Worm (Caenorhabditis elegans): Measurements from ENCODE around the gene ant-1.1.

Gene ant-1.1

DNA sequence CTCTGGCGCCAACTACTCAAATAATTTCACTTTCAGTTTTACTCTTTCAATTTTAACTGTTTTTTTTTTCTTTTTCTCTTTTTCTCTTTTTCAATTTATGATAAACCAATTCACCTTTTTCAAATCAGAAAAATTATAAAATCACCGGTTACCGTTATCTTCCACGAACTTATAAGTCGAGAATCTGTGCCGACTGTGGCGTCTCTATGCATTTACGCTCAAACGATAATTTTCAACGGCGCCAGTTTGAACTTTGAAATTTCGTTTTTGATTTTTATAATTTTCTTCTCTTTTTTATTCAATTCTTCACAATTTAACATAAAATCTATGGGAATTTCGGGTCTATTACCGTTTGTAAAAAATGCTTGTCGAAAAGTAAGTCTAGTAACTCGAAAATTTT is 39.5 kb upstream of the ant-1.1 start, which contains the start of gene exo-1 (continued):
- TF ChIP-seq nhr-85 (tag) (peak; percentile 71), rnt-1 (tag; optimal IDR thresholded peaks at IDR 0.05) (peak; percentile 50), dpl-1 (GFP tag; optimal IDR thresholded peaks at IDR 0.05) (peak; percentile 86 to 91 (median 90)), ztf-4 (tag; optimal IDR thresholded peaks at IDR 0.05) (no peak), unc-30 (tag; optimal IDR thresholded peaks at IDR 0.05) (no peak), hlh-4 (tag; optimal IDR thresholded peaks at IDR 0.05) (no peak), mab-9 (GFP tag; IDR thresholded peaks at IDR 0.05) (no peak), jun-1 (tag; optimal IDR thresholded peaks at IDR 0.05) (no peak), ama-1 (optimal IDR thresholded peaks at IDR 0.05) (no peak), dsc-1 (tag; optimal IDR thresholded peaks at IDR 0.05) (no peak), isw-1 (GFP tag; IDR thresholded peaks at IDR 0.05) (no peak), lin-39 (tag; optimal IDR thresholded peaks at IDR 0.05) (no peak), C04F5.9 (tag; optimal IDR thresholded peaks at IDR 0.05) (no peak), sup-37 (GFP tag; optimal IDR thresholded peaks at IDR 0.05) (no peak), blmp-1 (tag; optimal IDR thresholded peaks at IDR 0.05) (peak; percentile 82), nhr-28 (tag; optimal IDR thresholded peaks at IDR 0.05) (no peak), ceh-63 (GFP tag; optimal IDR thresholded peaks at IDR 0.05) (no peak), tlp-1 (tag; optimal IDR thresholded peaks at IDR 0.05) (no peak), ceh-90 (tag; optimal IDR thresholded peaks at IDR 0.05) (no peak), pag-3 (tag; optimal IDR thresholded peaks at IDR 0.05; ENCODE audit: borderline replicate concordance, insufficient read depth) (no peak), nhr-12 (tag; optimal IDR thresholded peaks at IDR 0.05) (no peak), grh-1 (GFP tag; IDR thresholded peaks at IDR 0.05) (no peak), ztf-11 (tag; optimal IDR thresholded peaks at IDR 0.05) (peak in 1 of 2 experiments; percentile 35), nhr-76 (tag; optimal IDR thresholded peaks at IDR 0.05) (no peak), elt-2 (tag; optimal IDR thresholded peaks at IDR 0.05) (no peak), sox-4 (tag; optimal IDR thresholded peaks at IDR 0.05) (no peak), tbx-2 (tag; optimal IDR thresholded peaks at IDR 0.05) (peak; percentile 2), zag-1 (tag; optimal IDR thresholded peaks at IDR 0.05) (no peak), swsn-7 (tag; optimal IDR thresholded peaks at IDR 0.05) (no peak), nhr-11 (tag; optimal IDR thresholded peaks at IDR 0.05) (no peak), nhr-84 (tag; optimal IDR thresholded peaks at IDR 0.05) (no peak), nhr-71 (tag; optimal IDR thresholded peaks at IDR 0.05) (peak; percentile 61), ceh-8 (GFP tag; optimal IDR thresholded peaks at IDR 0.05) (no peak), pqm-1 (tag; optimal IDR thresholded peaks at IDR 0.05) (no peak), aha-1 (tag; optimal IDR thresholded peaks at IDR 0.05) (no peak), elt-3 (tag; optimal IDR thresholded peaks at IDR 0.05) (peak in 3 of 6 experiments; percentile 40 to 89 (median 45)), lir-3 (tag; optimal IDR thresholded peaks at IDR 0.05; ENCODE audit: poor library complexity) (peak; percentile 50), snpc-4 (tag; optimal IDR thresholded peaks at IDR 0.05) (no peak), lin-35 (GFP tag; optimal IDR thresholded peaks at IDR 0.05) (peak; percentile 83 to 98), ceh-88 (GFP tag; IDR thresholded peaks at IDR 0.05) (no peak), nhr-90 (tag; optimal IDR thresholded peaks at IDR 0.05; ENCODE audit: poor library complexity) (peak; percentile 52), nhr-20 (tag; optimal IDR thresholded peaks at IDR 0.05) (peak; percentile 43), unc-130 (tag; optimal IDR thresholded peaks at IDR 0.05) (peak; percentile 77), lin-14 (GFP tag; optimal IDR thresholded peaks at IDR 0.05) (no peak), pax-3 (tag; optimal IDR thresholded peaks at IDR 0.05) (peak; percentile 2), mep-1 (tag; optimal IDR thresholded peaks at IDR 0.05) (peak; percentile 10), irx-1 (tag; optimal IDR thresholded peaks at IDR 0.05) (no peak), egl-27 (tag; optimal IDR thresholded peaks at IDR 0.05) (no peak), lin-15B (tag; optimal IDR thresholded peaks at IDR 0.05) (peak; percentile 53), mef-2 (tag; optimal IDR thresholded peaks at IDR 0.05) (no peak), hlh-17 (GFP tag; optimal IDR thresholded peaks at IDR 0.05; ENCODE audit: borderline replicate concordance) (no peak), hpl-2 (GFP tag; optimal IDR thresholded peaks at IDR 0.05) (no peak), sptf-1 (tag; optimal IDR thresholded peaks at IDR 0.05) (no peak), vab-15 (tag; optimal IDR thresholded peaks at IDR 0.05) (peak; percentile 26)
